Worm (Caenorhabditis elegans) whole organism, young adult: Measurements from ENCODE around the gene B0280.17.

Experiments used
- C06A6.2 ChIP-seq: fragments of 200-800 bp; sonication (Bioruptor generic); conservative IDR thresholded peaks from 2 replicates; pipeline ENCODE4 v1.3.6; 2022; ENCODE audit warnings: missing genetic modification characterization, missing compliant biosample characterization
- F37B4.10 ChIP-seq: fragments of 200-800 bp; sonication (Bioruptor generic); IDR thresholded peaks from 2 replicates; pipeline ENCODE4 v1.3.6; 2022; ENCODE audit warnings: missing genetic modification characterization, missing compliant biosample characterization
- F57A8.1 ChIP-seq: fragments of 200-800 bp; sonication (Bioruptor generic); optimal IDR thresholded peaks from 2 replicates; lab custom pipeline; 2018; ENCODE audit warnings: mild to moderate bottlenecking, missing genetic modification characterization, moderate library complexity, missing compliant biosample characterization
- K12H6.12 ChIP-seq: fragments of 200-800 bp; sonication (Bioruptor generic); optimal IDR thresholded peaks from 2 replicates; lab custom pipeline; 2018; ENCODE audit warnings: mild to moderate bottlenecking, missing genetic modification characterization, missing compliant biosample characterization
- Y56A3A.18 ChIP-seq: fragments of 200-800 bp; sonication (Bioruptor generic); IDR thresholded peaks from 2 replicates; pipeline ENCODE4 v1.3.6; 2022; ENCODE audit warnings: missing genetic modification reagents, missing genetic modification characterization, missing compliant biosample characterization
- Y79H2A.3 ChIP-seq: fragments of 200-800 bp; sonication (Bioruptor generic); conservative IDR thresholded peaks from 2 replicates; pipeline ENCODE4 v1.3.6; 2022; ENCODE audit warnings: missing genetic modification reagents, missing genetic modification characterization, missing compliant biosample characterization
- akir-1 ChIP-seq: fragments of 200-800 bp; sonication (Bioruptor generic); optimal IDR thresholded peaks from 2 replicates; lab custom pipeline; 2018; ENCODE audit warnings: mild to moderate bottlenecking, missing genetic modification characterization, moderate library complexity, missing compliant biosample characterization
- ama-1 ChIP-seq, 3 experiments: fragments of 150-350 bp in 1 of 3; sonication (generic microtip) in 2 of 3; optimal IDR thresholded peaks; 2 replicates each; lab custom pipeline; 2014 to 2018; ENCODE audit warnings: missing biosample characterization in 2 of 3, missing genetic modification characterization in 2 of 3, missing genetic modification reagents in 2 of 3
- atf-7 ChIP-seq: sonication (generic microtip); optimal IDR thresholded peaks from 2 replicates; lab custom pipeline; 2017; ENCODE audit warnings: mild to moderate bottlenecking, missing genetic modification characterization, missing compliant biosample characterization
- attf-3 ChIP-seq: fragments of 200-800 bp; sonication (Bioruptor generic); conservative IDR thresholded peaks from 2 replicates; pipeline ENCODE4 v1.3.6; 2022; ENCODE audit warnings: missing genetic modification reagents, missing genetic modification characterization, missing compliant biosample characterization
- attf-5 ChIP-seq: fragments of 200-800 bp; sonication (Bioruptor generic); optimal IDR thresholded peaks from 2 replicates; lab custom pipeline; 2018; ENCODE audit warnings: mild to moderate bottlenecking, missing genetic modification characterization, missing compliant biosample characterization
- attf-6 ChIP-seq: fragments of 200-800 bp; sonication (Bioruptor generic); IDR thresholded peaks from 2 replicates; pipeline ENCODE4 v1.3.6; 2022; ENCODE audit warnings: missing genetic modification reagents, missing genetic modification characterization, missing compliant biosample characterization
- cebp-2 ChIP-seq: fragments of 200-800 bp; sonication (Bioruptor generic); IDR thresholded peaks from 2 replicates; pipeline ENCODE4 v1.3.6; 2022; ENCODE audit warnings: missing genetic modification characterization, missing compliant biosample characterization
- dpl-1 ChIP-seq: fragments of 150-350 bp; optimal IDR thresholded peaks from 2 replicates; lab custom pipeline; 2014; ENCODE audit warnings: missing biosample characterization, missing genetic modification reagents, missing genetic modification characterization
- efl-1 ChIP-seq: fragments of 150-350 bp; optimal IDR thresholded peaks from 2 replicates; lab custom pipeline; 2014; ENCODE audit warnings: missing biosample characterization, missing genetic modification reagents, missing genetic modification characterization
- hmg-1.2 ChIP-seq: fragments of 200-800 bp; sonication (Bioruptor generic); IDR thresholded peaks from 2 replicates; pipeline ENCODE4 v1.3.6; 2022; ENCODE audit warnings: missing genetic modification reagents, missing genetic modification characterization, missing compliant biosample characterization
- let-526 ChIP-seq: fragments of 200-800 bp; sonication (Bioruptor generic); IDR thresholded peaks from 2 replicates; pipeline ENCODE4 v1.3.6; 2022; ENCODE audit warnings: missing genetic modification reagents, missing genetic modification characterization, missing compliant biosample characterization
- let-607 ChIP-seq, 2 experiments: fragments of 200-800 bp in 1 of 2; sonication (Bioruptor generic) in 1 of 2; sonication (generic microtip) in 1 of 2; optimal IDR thresholded peaks; 2 replicates each; lab custom pipeline; 2016 to 2018; ENCODE audit warnings: mild to moderate bottlenecking in 2 of 2, missing compliant biosample characterization in 2 of 2, missing genetic modification characterization in 2 of 2, moderate library complexity in 2 of 2, missing genotype in 1 of 2
- lin-26 ChIP-seq: fragments of 200-800 bp; sonication (Bioruptor generic); IDR thresholded peaks from 2 replicates; pipeline ENCODE4 v1.3.6; 2022; ENCODE audit warnings: missing genetic modification reagents, missing genetic modification characterization, missing compliant biosample characterization
- lin-35 ChIP-seq, 3 experiments: fragments of 150-350 bp in 2 of 3; sonication (generic microtip) in 1 of 3; optimal IDR thresholded peaks; 2 replicates each; lab custom pipeline; 2014 to 2018; ENCODE audit warnings: missing biosample characterization in 3 of 3, missing genetic modification characterization in 3 of 3, missing genetic modification reagents in 3 of 3
- lin-54 ChIP-seq: fragments of 200-800 bp; sonication (Bioruptor generic); optimal IDR thresholded peaks from 2 replicates; lab custom pipeline; 2018; ENCODE audit warnings: mild to moderate bottlenecking, missing genetic modification characterization, missing compliant biosample characterization
- lsl-1 ChIP-seq: fragments of 200-800 bp; sonication (Bioruptor generic); optimal IDR thresholded peaks from 2 replicates; lab custom pipeline; 2018; ENCODE audit warnings: mild to moderate bottlenecking, missing genetic modification characterization, moderate library complexity, missing compliant biosample characterization
- madf-6 ChIP-seq: fragments of 200-800 bp; sonication (Bioruptor generic); IDR thresholded peaks from 2 replicates; pipeline ENCODE4 v1.3.6; 2022; ENCODE audit warnings: missing genetic modification reagents, missing genetic modification characterization, missing compliant biosample characterization
- mes-4 ChIP-seq: sonication (generic microtip); optimal IDR thresholded peaks from 2 replicates; lab custom pipeline; 2016; ENCODE audit warnings: missing genotype, missing genetic modification characterization, missing compliant biosample characterization
- mxl-1 ChIP-seq: sonication (generic microtip); optimal IDR thresholded peaks from 2 replicates; lab custom pipeline; 2016; ENCODE audit warnings: missing genetic modification characterization, missing compliant biosample characterization
- nfya-2 ChIP-seq: fragments of 200-800 bp; sonication (Bioruptor generic); IDR thresholded peaks from 2 replicates; pipeline ENCODE4 v1.3.6; 2022; ENCODE audit warnings: missing genetic modification reagents, missing genetic modification characterization, missing compliant biosample characterization
- nhr-120 ChIP-seq: fragments of 200-800 bp; sonication (Bioruptor generic); IDR thresholded peaks from 2 replicates; pipeline ENCODE4 v1.3.6; 2022; ENCODE audit warnings: missing genetic modification characterization, missing compliant biosample characterization
- nhr-80 ChIP-seq: sonication (generic microtip); optimal IDR thresholded peaks from 2 replicates; lab custom pipeline; 2016; ENCODE audit warnings: missing genetic modification characterization, missing compliant biosample characterization
- rec-8 ChIP-seq, 2 experiments: sonication (generic microtip); optimal IDR thresholded peaks; 2 replicates each; lab custom pipeline; 2016; ENCODE audit warnings: mild to moderate bottlenecking in 2 of 2, missing genetic modification characterization in 2 of 2, missing genetic modification reagents in 2 of 2, missing genotype in 2 of 2, missing biosample characterization in 1 of 2, missing compliant biosample characterization in 1 of 2, moderate library complexity in 1 of 2
- snpc-4 ChIP-seq, 5 experiments: fragments of 150-350 bp in 1 of 5; sonication (generic microtip) in 4 of 5; optimal IDR thresholded peaks; 2 replicates each; lab custom pipeline; 2014 to 2018; ENCODE audit warnings: missing genetic modification characterization in 5 of 5, missing biosample characterization in 3 of 5, antibody characterized with exemption in 2 of 5, mild to moderate bottlenecking in 2 of 5, missing compliant biosample characterization in 2 of 5, missing genotype in 2 of 5, moderate library complexity in 2 of 5, missing genetic modification reagents in 1 of 5
- somi-1 ChIP-seq: fragments of 200-800 bp; sonication (Bioruptor generic); optimal IDR thresholded peaks from 2 replicates; lab custom pipeline; 2018; ENCODE audit warnings: mild to moderate bottlenecking, missing genetic modification characterization, missing compliant biosample characterization
- tlf-1 ChIP-seq: fragments of 200-800 bp; sonication (Bioruptor generic); optimal IDR thresholded peaks from 2 replicates; lab custom pipeline; 2018; ENCODE audit warnings: mild to moderate bottlenecking, missing genetic modification characterization, missing compliant biosample characterization
- unc-130 ChIP-seq: sonication (generic microtip); optimal IDR thresholded peaks from 2 replicates; lab custom pipeline; 2016; ENCODE audit warnings: missing genetic modification reagents, missing genetic modification characterization, missing compliant biosample characterization
- ztf-3 ChIP-seq: fragments of 200-800 bp; sonication (Bioruptor generic); optimal IDR thresholded peaks from 2 replicates; lab custom pipeline; 2018; ENCODE audit warnings: mild to moderate bottlenecking, missing genetic modification characterization, missing compliant biosample characterization

B0280.17 gene

DNA sequence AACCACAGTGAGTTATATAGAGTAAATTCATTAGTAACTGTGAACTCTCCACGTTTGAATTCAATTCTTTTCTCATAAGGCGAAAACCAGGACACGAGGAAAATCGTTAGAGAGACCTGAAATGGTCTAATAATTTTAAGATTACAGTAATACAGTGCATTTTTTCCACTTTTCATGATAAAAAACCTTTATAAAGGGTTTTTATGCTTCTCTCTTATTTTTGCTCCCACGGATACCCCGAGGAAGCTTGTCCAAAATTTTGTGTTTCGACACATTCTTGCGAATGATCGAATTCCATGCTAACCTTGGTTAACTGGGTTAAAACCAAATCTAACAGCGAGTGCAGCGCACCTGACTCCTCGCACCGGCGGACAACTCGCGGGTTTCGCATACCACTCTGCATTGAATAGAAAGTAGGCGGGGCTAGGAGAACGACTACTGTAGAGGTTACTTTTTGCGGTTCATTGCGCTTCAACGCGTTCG lies 4.4 kb upstream of the B0280.17 start (continued):
- TF ChIP-seq akir-1 (GFP tag; lab: Kevin White, UChicago) (no peak), efl-1 (GFP tag; lab: Kevin White, UChicago) (no peak), let-607 (tag; optimal IDR thresholded peaks at IDR 0.05; lab: Kevin White, UChicago) (peak in 1 of 2 experiments; percentile 8), mxl-1 (tag; lab: Kevin White, UChicago) (no peak), snpc-4 (GFP tag; optimal IDR thresholded peaks at IDR 0.05; lab: Kevin White, UChicago) (peak; percentile 94), snpc-4 (tag; optimal IDR thresholded peaks at IDR 0.05; lab: Kevin White, UChicago) (peak; percentile 94 to 98 (median 96)), attf-6 (GFP tag; lab: Robert Waterston, UW) (peak; percentile 95), lin-26 (peak; percentile 45; the same call in 1 of the 2 replicates), somi-1 (GFP tag; lab: Kevin White, UChicago) (no peak), ama-1 (optimal IDR thresholded peaks at IDR 0.05; lab: Kevin White, UChicago) (peak; percentile 8), ama-1 (GFP tag; optimal IDR thresholded peaks at IDR 0.05; lab: Kevin White, UChicago) (no peak), dpl-1 (no peak), Y79H2A.3 (no peak), nfya-2 (GFP tag; lab: Robert Waterston, UW) (no peak), unc-130 (GFP tag; lab: Kevin White, UChicago) (peak; percentile 45), let-526 (GFP tag; lab: Robert Waterston, UW) (no peak)

DNA sequence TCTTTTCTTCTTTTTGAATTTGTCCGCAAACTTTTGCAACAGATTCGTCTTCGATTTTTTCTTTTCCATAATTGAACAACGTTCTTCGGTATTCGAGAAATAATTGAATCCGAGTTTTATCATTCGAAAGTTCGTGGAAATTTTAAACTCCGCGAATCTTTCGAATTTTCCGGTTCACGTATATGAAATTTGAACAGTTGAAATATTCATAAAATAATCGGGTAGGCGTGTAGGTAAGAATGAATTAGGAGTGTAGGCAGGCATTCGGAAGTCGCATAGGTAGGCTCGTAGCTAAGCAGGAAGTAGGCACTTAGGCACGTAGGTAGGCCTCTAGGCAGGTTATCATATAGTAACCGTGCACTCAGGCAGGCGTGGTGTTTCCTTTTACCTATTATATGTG lies 2.3 kb upstream of the B0280.17 start, which contains the start of gene B0280.11:
TSS of gene B0280.11 (minus strand) at position 101 of the 400 bp plus-strand sequence.
- no peak for TF ChIP-seq ztf-3 (GFP tag; lab: Kevin White, UChicago)
- TF ChIP-seq Y56A3A.18, result no peak
- TF ChIP-seq snpc-4 (GFP tag; optimal IDR thresholded peaks at IDR 0.05; lab: Kevin White, UChicago), result no peak
- TF ChIP-seq snpc-4 (tag; optimal IDR thresholded peaks at IDR 0.05; lab: Kevin White, UChicago), result no peak
- no peak for TF ChIP-seq attf-5 (GFP tag; lab: Kevin White, UChicago)
- TF ChIP-seq hmg-1.2, result no peak
- TF ChIP-seq C06A6.2 (GFP tag; lab: Robert Waterston, UW), result no peak
- no peak for TF ChIP-seq K12H6.12
- TF ChIP-seq mes-4, result no peak
- no peak for TF ChIP-seq atf-7 (tag; lab: Kevin White, UChicago)
- no peak for TF ChIP-seq rec-8 (tag; optimal IDR thresholded peaks at IDR 0.05; lab: Kevin White, UChicago)
- TF ChIP-seq madf-6, result no peak
- TF ChIP-seq tlf-1 (GFP tag; lab: Kevin White, UChicago), result no peak
- TF ChIP-seq F57A8.1 (GFP tag; lab: Kevin White, UChicago), result no peak
- TF ChIP-seq F37B4.10 (GFP tag; lab: Robert Waterston, UW), result no peak
- no peak for TF ChIP-seq lsl-1 (GFP tag; lab: Kevin White, UChicago)
- no peak for TF ChIP-seq nhr-80 (tag; lab: Kevin White, UChicago)
- TF ChIP-seq cebp-2, result no peak
- no peak for TF ChIP-seq lin-35 (GFP tag; optimal IDR thresholded peaks at IDR 0.05; lab: Kevin White, UChicago)
- TF ChIP-seq let-607 (tag; optimal IDR thresholded peaks at IDR 0.05; lab: Kevin White, UChicago), result no peak
- no peak for TF ChIP-seq nfya-2 (GFP tag; lab: Robert Waterston, UW)

DNA sequence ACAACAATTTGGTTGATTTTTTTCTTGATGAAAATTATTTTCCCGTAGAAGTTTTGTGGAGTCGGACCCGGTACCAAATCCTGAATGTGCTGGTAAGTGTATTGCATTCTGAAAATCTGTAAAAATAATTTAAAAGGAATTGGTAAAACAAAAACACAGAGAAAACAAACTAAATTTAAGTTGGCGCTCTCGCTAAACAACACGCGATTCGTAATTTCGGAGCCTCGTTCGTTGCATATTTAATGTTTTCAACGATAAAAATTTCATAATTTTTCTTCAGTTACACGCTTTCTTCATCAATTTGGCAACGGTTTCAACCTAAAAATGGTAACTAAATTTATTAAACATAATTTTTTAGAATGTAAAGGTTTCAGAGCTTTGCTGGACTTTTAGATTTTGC lies 2.4 kb downstream of the B0280.17 start, which contains the start of the genes pot-1 and ggtb-1:
TSS of gene pot-1 (minus strand) at position 120 of the 400 bp plus-strand sequence.
TSS of gene ggtb-1 (plus strand) at position 208 of the 400 bp plus-strand sequence.
- TF ChIP-seq lin-54 (GFP tag; lab: Kevin White, UChicago), result peak; percentile 14
- TF ChIP-seq nhr-120 (GFP tag; lab: Robert Waterston, UW), result no peak
- TF ChIP-seq attf-3, result peak; percentile 91
